Worm (Caenorhabditis elegans) whole organism, L2 larva: Measurements from ENCODE around the gene H35B03.2.

ENCODE experiments used
- C34F6.9 ChIP-seq: fragments of 150-350 bp; optimal IDR thresholded peaks from 2 replicates; lab custom pipeline; 2014; ENCODE audit warnings: missing biosample characterization, missing genetic modification characterization
- F13H6.1 ChIP-seq: sonication (generic microtip); optimal IDR thresholded peaks from 2 replicates; lab custom pipeline; 2016; ENCODE audit warnings: missing genetic modification characterization, missing compliant biosample characterization
- R02D3.7 ChIP-seq: fragments of 150-350 bp; optimal IDR thresholded peaks from 2 replicates; lab custom pipeline; 2014; ENCODE audit warnings: missing biosample characterization, missing genetic modification characterization
- Y55F3AM.14 ChIP-seq: fragments of 200-800 bp; sonication (Bioruptor generic); optimal IDR thresholded peaks from 2 replicates; lab custom pipeline; 2018; ENCODE audit warnings: mild to moderate bottlenecking, missing genetic modification characterization, missing compliant biosample characterization
- ZK546.5 ChIP-seq: sonication (generic microtip); optimal IDR thresholded peaks from 2 replicates; lab custom pipeline; 2017; ENCODE audit warnings: missing biosample characterization, missing genetic modification characterization
- alr-1 ChIP-seq: fragments of 150-350 bp; optimal IDR thresholded peaks from 2 replicates; lab custom pipeline; 2014; ENCODE audit warnings: missing biosample characterization, missing genetic modification characterization
- aly-2 ChIP-seq: fragments of 150-350 bp; optimal IDR thresholded peaks from 2 replicates; lab custom pipeline; 2014; ENCODE audit warnings: missing biosample characterization, missing genetic modification characterization
- blmp-1 ChIP-seq: sonication (generic microtip); optimal IDR thresholded peaks from 2 replicates; lab custom pipeline; 2017; ENCODE audit warnings: missing genetic modification characterization, mild to moderate bottlenecking, missing compliant biosample characterization, antibody characterized with exemption, moderate library complexity; ENCODE audit not compliant: insufficient read depth
- ceh-16 ChIP-seq: fragments of 150-350 bp; optimal IDR thresholded peaks from 2 replicates; lab custom pipeline; 2014; ENCODE audit warnings: missing biosample characterization, missing genetic modification characterization
- ceh-82 ChIP-seq: fragments of 150-350 bp; optimal IDR thresholded peaks from 2 replicates; lab custom pipeline; 2014; ENCODE audit warnings: missing biosample characterization, missing genetic modification characterization
- crh-2 ChIP-seq: sonication (generic microtip); optimal IDR thresholded peaks from 2 replicates; lab custom pipeline; 2017; ENCODE audit warnings: missing biosample characterization, missing genetic modification characterization
- dmd-4 ChIP-seq: sonication (generic microtip); optimal IDR thresholded peaks from 2 replicates; lab custom pipeline; 2017; ENCODE audit warnings: missing biosample characterization, missing genetic modification characterization
- egl-27 ChIP-seq: sonication (generic microtip); optimal IDR thresholded peaks from 3 replicates; lab custom pipeline; 2017; ENCODE audit warnings: missing biosample characterization, missing genetic modification reagents, missing genetic modification characterization
- elt-1 ChIP-seq: fragments of 150-350 bp; optimal IDR thresholded peaks from 2 replicates; lab custom pipeline; 2014; ENCODE audit warnings: missing biosample characterization, missing genetic modification characterization
- elt-3 ChIP-seq: sonication (generic microtip); optimal IDR thresholded peaks from 2 replicates; lab custom pipeline; 2017; ENCODE audit warnings: missing biosample characterization, missing genetic modification characterization
- fos-1 ChIP-seq: fragments of 150-350 bp; optimal IDR thresholded peaks from 2 replicates; lab custom pipeline; 2014; ENCODE audit warnings: missing biosample characterization, missing genetic modification characterization
- gmeb-1 ChIP-seq: fragments of 150-350 bp; optimal IDR thresholded peaks from 2 replicates; lab custom pipeline; 2014; ENCODE audit warnings: missing biosample characterization, missing genetic modification characterization
- lin-11 ChIP-seq: fragments of 150-350 bp; sonication (generic microtip); optimal IDR thresholded peaks from 2 replicates; lab custom pipeline; 2014; ENCODE audit warnings: missing biosample characterization, missing genetic modification characterization, inconsistent platforms, mixed read lengths
- lin-13 ChIP-seq: fragments of 150-350 bp; optimal IDR thresholded peaks from 2 replicates; lab custom pipeline; 2014; ENCODE audit warnings: missing biosample characterization, missing genetic modification reagents, missing genetic modification characterization
- lin-39 ChIP-seq: fragments of 150-350 bp; optimal IDR thresholded peaks from 2 replicates; lab custom pipeline; 2014; ENCODE audit warnings: missing biosample characterization, missing genetic modification reagents, missing genetic modification characterization
- lsy-2 ChIP-seq, 2 experiments: fragments of 150-350 bp in 1 of 2; sonication (generic microtip) in 1 of 2; optimal IDR thresholded peaks; 2 replicates each; lab custom pipeline; 2014 to 2017; ENCODE audit warnings: missing biosample characterization in 2 of 2, missing genetic modification characterization in 2 of 2
- mab-5 ChIP-seq: fragments of 150-350 bp; optimal IDR thresholded peaks from 2 replicates; lab custom pipeline; 2014; ENCODE audit warnings: missing biosample characterization, missing genetic modification characterization
- mbf-1 ChIP-seq: sonication (generic microtip); optimal IDR thresholded peaks from 2 replicates; lab custom pipeline; 2017; ENCODE audit warnings: missing biosample characterization, missing genetic modification characterization
- mdl-1 ChIP-seq, 2 experiments: fragments of 150-350 bp in 1 of 2; sonication (generic microtip) in 1 of 2; optimal IDR thresholded peaks; 2 replicates each; lab custom pipeline; 2017; ENCODE audit warnings: missing biosample characterization in 2 of 2, missing genetic modification characterization in 2 of 2
- nhr-11 ChIP-seq: fragments of 150-350 bp; optimal IDR thresholded peaks from 2 replicates; lab custom pipeline; 2014; ENCODE audit warnings: missing biosample characterization, missing genetic modification characterization
- nhr-129 ChIP-seq: fragments of 150-350 bp; optimal IDR thresholded peaks from 2 replicates; lab custom pipeline; 2014; ENCODE audit warnings: missing biosample characterization, missing genetic modification characterization
- nhr-21 ChIP-seq: fragments of 150-350 bp; optimal IDR thresholded peaks from 2 replicates; lab custom pipeline; 2014; ENCODE audit warnings: missing biosample characterization, missing genetic modification characterization
- nhr-23 ChIP-seq: fragments of 150-350 bp; optimal IDR thresholded peaks from 2 replicates; lab custom pipeline; 2014; ENCODE audit warnings: missing biosample characterization, missing genetic modification reagents, missing genetic modification characterization
- nhr-237 ChIP-seq: fragments of 150-350 bp; optimal IDR thresholded peaks from 2 replicates; lab custom pipeline; 2014; ENCODE audit warnings: missing biosample characterization, missing genetic modification characterization
- nhr-25 ChIP-seq: fragments of 150-350 bp; sonication (generic microtip); optimal IDR thresholded peaks from 3 replicates; lab custom pipeline; 2014; ENCODE audit warnings: missing biosample characterization, missing genetic modification characterization
- nhr-6 ChIP-seq: fragments of 150-350 bp; optimal IDR thresholded peaks from 2 replicates; lab custom pipeline; 2014; ENCODE audit warnings: missing biosample characterization, missing genetic modification characterization
- nhr-77 ChIP-seq: fragments of 150-350 bp; optimal IDR thresholded peaks from 2 replicates; lab custom pipeline; 2014; ENCODE audit warnings: missing biosample characterization, missing genetic modification characterization
- peb-1 ChIP-seq: fragments of 150-350 bp; optimal IDR thresholded peaks from 2 replicates; lab custom pipeline; 2014; ENCODE audit warnings: missing biosample characterization, missing genetic modification characterization
- sem-4 ChIP-seq: fragments of 150-350 bp; optimal IDR thresholded peaks from 2 replicates; lab custom pipeline; 2014; ENCODE audit warnings: missing biosample characterization, missing genetic modification reagents, missing genetic modification characterization
- skn-1 ChIP-seq: sonication (generic microtip); optimal IDR thresholded peaks from 2 replicates; lab custom pipeline; 2017; ENCODE audit warnings: missing biosample characterization, missing genetic modification characterization
- sma-3 ChIP-seq: sonication (generic microtip); optimal IDR thresholded peaks from 2 replicates; lab custom pipeline; 2016; ENCODE audit warnings: missing genetic modification reagents, missing genetic modification characterization, missing compliant biosample characterization
- sma-9 ChIP-seq, 2 experiments: fragments of 150-350 bp in 1 of 2; sonication (generic microtip) in 1 of 2; optimal IDR thresholded peaks; 2 replicates each; lab custom pipeline; 2014 to 2016; ENCODE audit warnings: missing genetic modification characterization in 2 of 2, mild to moderate bottlenecking in 1 of 2, missing biosample characterization in 1 of 2, missing compliant biosample characterization in 1 of 2, missing genetic modification reagents in 1 of 2, moderate library complexity in 1 of 2
- snpc-4 ChIP-seq: fragments of 150-350 bp; optimal IDR thresholded peaks from 2 replicates; lab custom pipeline; 2014; ENCODE audit warnings: missing biosample characterization, missing genetic modification characterization
- unc-39 ChIP-seq: fragments of 150-350 bp; optimal IDR thresholded peaks from 2 replicates; lab custom pipeline; 2014; ENCODE audit warnings: missing biosample characterization, missing genetic modification characterization
- unc-55 ChIP-seq: fragments of 150-350 bp; sonication (generic microtip); optimal IDR thresholded peaks from 3 replicates; lab custom pipeline; 2014; ENCODE audit warnings: missing biosample characterization, missing genetic modification reagents, missing genetic modification characterization
- unc-62 ChIP-seq: fragments of 150-350 bp; optimal IDR thresholded peaks from 2 replicates; lab custom pipeline; 2014; ENCODE audit warnings: missing biosample characterization, missing genetic modification reagents, missing genetic modification characterization
- zag-1 ChIP-seq: fragments of 150-350 bp; optimal IDR thresholded peaks from 2 replicates; lab custom pipeline; 2014; ENCODE audit warnings: missing biosample characterization, missing genetic modification characterization
- ztf-1 ChIP-seq: fragments of 200-800 bp; sonication (Bioruptor generic); conservative IDR thresholded peaks from 2 replicates; pipeline ENCODE4 v1.3.6; 2022; ENCODE audit warnings: missing genetic modification characterization, missing compliant biosample characterization
- ztf-11 ChIP-seq: sonication (generic microtip); optimal IDR thresholded peaks from 2 replicates; lab custom pipeline; 2017; ENCODE audit warnings: missing biosample characterization, missing genetic modification characterization
- ztf-4 ChIP-seq: fragments of 150-350 bp; optimal IDR thresholded peaks from 2 replicates; lab custom pipeline; 2014; ENCODE audit warnings: missing biosample characterization, missing genetic modification characterization

H35B03.2 gene

ce11 chrIV:5731597-5731996 is at the start of gene H35B03.2:
Gene H35B03.2 (minus strand): TSS chrIV:5731674.
- TF ChIP-seq nhr-129 (tag; lab: Kevin White, UChicago) (peak; percentile 50), elt-3 (tag; lab: Kevin White, UChicago) (no peak), Y55F3AM.14 (GFP tag; lab: Kevin White, UChicago) (no peak), F13H6.1 (tag; lab: Kevin White, UChicago) (peak; percentile 36), mbf-1 (no peak), mdl-1 (tag; optimal IDR thresholded peaks at IDR 0.05; lab: Kevin White, UChicago) (no peak), nhr-6 (peak; percentile 24), sma-3 (GFP tag; lab: Kevin White, UChicago) (peak; percentile 53), R02D3.7 (peak; percentile 97), nhr-23 (tag; lab: Kevin White, UChicago) (no peak), snpc-4 (peak; percentile 36), zag-1 (tag; lab: Kevin White, UChicago) (no peak), ztf-4 (no peak), dmd-4 (tag; lab: Kevin White, UChicago) (no peak), ZK546.5 (tag; lab: Kevin White, UChicago) (no peak), mab-5 (tag; lab: Kevin White, UChicago) (peak; percentile 24), C34F6.9 (tag; lab: Kevin White, UChicago) (peak; percentile 73), gmeb-1 (tag; lab: Kevin White, UChicago) (peak; percentile 98), ztf-1 (GFP tag; lab: Robert Waterston, UW) (no peak), unc-62 (GFP tag; lab: Kevin White, UChicago) (no peak), ceh-82 (tag; lab: Kevin White, UChicago) (no peak), lin-13 (GFP tag; lab: Kevin White, UChicago) (peak; percentile 51), lin-11 (tag; lab: Kevin White, UChicago) (no peak), lsy-2 (tag; optimal IDR thresholded peaks at IDR 0.05; lab: Kevin White, UChicago) (peak; percentile 64 to 88), nhr-11 (no peak), lin-39 (no peak), peb-1 (no peak), crh-2 (tag; lab: Kevin White, UChicago) (peak; percentile 70), elt-1 (tag; lab: Kevin White, UChicago) (no peak), nhr-25 (tag; lab: Kevin White, UChicago) (peak; percentile 69), sma-9 (GFP tag; optimal IDR thresholded peaks at IDR 0.05; lab: Kevin White, UChicago) (peak; percentile 47), sma-9 (tag; optimal IDR thresholded peaks at IDR 0.05; lab: Kevin White, UChicago) (no peak), nhr-77 (tag; lab: Kevin White, UChicago) (no peak), skn-1 (tag; lab: Kevin White, UChicago) (no peak), unc-39 (tag; lab: Kevin White, UChicago) (no peak), alr-1 (no peak), nhr-21 (peak; percentile 34), sem-4 (tag; lab: Kevin White, UChicago) (no peak), ceh-16 (tag; lab: Kevin White, UChicago) (no peak), unc-55 (GFP tag; lab: Kevin White, UChicago) (peak; percentile 90), ztf-11 (tag; lab: Kevin White, UChicago) (no peak), fos-1 (tag; lab: Kevin White, UChicago) (peak; percentile 11), nhr-237 (tag; lab: Kevin White, UChicago) (no peak), egl-27 (tag; lab: Kevin White, UChicago) (no peak)

- no peak for TF ChIP-seq unc-55 (GFP tag; lab: Kevin White, UChicago)
- TF ChIP-seq nhr-25 (tag; lab: Kevin White, UChicago) = peak; percentile 28
- TF ChIP-seq sma-9 (GFP tag; optimal IDR thresholded peaks at IDR 0.05; lab: Kevin White, UChicago) = peak; percentile 37
- TF ChIP-seq sma-9 (tag; optimal IDR thresholded peaks at IDR 0.05; lab: Kevin White, UChicago) = no peak
- TF ChIP-seq aly-2 (tag; lab: Kevin White, UChicago) = no peak
- peak; percentile 33 for TF ChIP-seq nhr-21
- no peak for TF ChIP-seq C34F6.9 (tag; lab: Kevin White, UChicago)
- TF ChIP-seq blmp-1 (tag; lab: Kevin White, UChicago) = peak; percentile 15
- peak; percentile 66 for TF ChIP-seq egl-27 (tag; lab: Kevin White, UChicago)
Measured at ce11 chrIV:5780234-5780788, 48.8 kb upstream of the H35B03.2 start.
